Fruit fly (Drosophila melanogaster) whole organism, embryonic: Measurements from ENCODE around the gene Sfxn2.

ENCODE experiments used
- Atf3 ChIP-seq: fragments of 200-800 bp; sonication (Bioruptor generic); optimal IDR thresholded peaks from 3 replicates; lab custom pipeline; 2016; ENCODE audit warnings: missing biosample characterization, missing genetic modification characterization
- CG10267 ChIP-seq: fragments of 200-800 bp; sonication (Bioruptor generic); optimal IDR thresholded peaks from 2 replicates; lab custom pipeline; 2018; ENCODE audit warnings: missing biosample characterization, mild to moderate bottlenecking, missing genetic modification characterization, moderate library complexity
- CG10959 ChIP-seq: fragments of 200-800 bp; sonication (Bioruptor generic); IDR thresholded peaks from 2 replicates; pipeline ENCODE4 v1.3.6; 2022; ENCODE audit warnings: missing biosample characterization, missing genetic modification characterization
- CG12219 ChIP-seq: fragments of 200-800 bp; sonication (Bioruptor generic); optimal IDR thresholded peaks from 3 replicates; lab custom pipeline; 2018; ENCODE audit warnings: missing biosample characterization, mild to moderate bottlenecking, missing genetic modification characterization
- CG13894 ChIP-seq: fragments of 200-800 bp; sonication (Bioruptor generic); optimal IDR thresholded peaks from 3 replicates; lab custom pipeline; 2018; ENCODE audit warnings: missing biosample characterization, mild to moderate bottlenecking, missing genetic modification characterization, moderate library complexity
- CG16815 ChIP-seq: fragments of 200-800 bp; sonication (Bioruptor generic); optimal IDR thresholded peaks from 3 replicates; lab custom pipeline; 2017; ENCODE audit warnings: missing biosample characterization, mild to moderate bottlenecking, missing genetic modification characterization
- CG30403 ChIP-seq: fragments of 200-800 bp; sonication (Bioruptor generic); optimal IDR thresholded peaks from 3 replicates; lab custom pipeline; 2016; ENCODE audit warnings: missing biosample characterization, missing genetic modification characterization
- CG3163 ChIP-seq: fragments of 200-800 bp; sonication (Bioruptor generic); optimal IDR thresholded peaks from 3 replicates; lab custom pipeline; 2016; ENCODE audit warnings: missing biosample characterization, missing genetic modification characterization
- CG32767 ChIP-seq: fragments of 200-800 bp; sonication (Bioruptor generic); IDR thresholded peaks from 2 replicates; pipeline ENCODE4 v1.3.6; 2022; ENCODE audit warnings: missing biosample characterization, missing genetic modification characterization
- CG3838 ChIP-seq: fragments of 200-800 bp; sonication (Bioruptor generic); optimal IDR thresholded peaks from 3 replicates; lab custom pipeline; 2016; ENCODE audit warnings: missing biosample characterization, missing genetic modification characterization
- CG3847 ChIP-seq: fragments of 200-800 bp; sonication (Bioruptor generic); IDR thresholded peaks from 2 replicates; pipeline ENCODE4 v1.3.6; 2022; ENCODE audit warnings: missing biosample characterization, missing genetic modification characterization
- CG5180 ChIP-seq: fragments of 200-800 bp; sonication (Bioruptor generic); optimal IDR thresholded peaks from 3 replicates; lab custom pipeline; 2017; ENCODE audit warnings: missing biosample characterization, missing genetic modification characterization, mild to moderate bottlenecking, moderate library complexity, missing genetic modification reagents
- CG8944 ChIP-seq: fragments of 200-800 bp; sonication (Bioruptor generic); optimal IDR thresholded peaks from 3 replicates; lab custom pipeline; 2016; ENCODE audit warnings: missing biosample characterization, missing genetic modification characterization
- CG9797 ChIP-seq: fragments of 200-800 bp; sonication (Bioruptor generic); optimal IDR thresholded peaks from 3 replicates; lab custom pipeline; 2018; ENCODE audit warnings: missing biosample characterization, mild to moderate bottlenecking, missing genetic modification characterization
- CG9817 ChIP-seq: fragments of 200-800 bp; sonication (Bioruptor generic); optimal IDR thresholded peaks from 2 replicates; lab custom pipeline; 2018; ENCODE audit warnings: missing biosample characterization, mild to moderate bottlenecking, missing genetic modification characterization, moderate library complexity
- E2f2 ChIP-seq: fragments of 200-800 bp; sonication (Bioruptor generic); IDR thresholded peaks from 2 replicates; pipeline ENCODE4 v1.3.6; 2022; ENCODE audit warnings: missing biosample characterization, missing genetic modification characterization
- Hey ChIP-seq: fragments of 200-800 bp; sonication (Bioruptor generic); optimal IDR thresholded peaks from 3 replicates; lab custom pipeline; 2018; ENCODE audit warnings: missing biosample characterization, mild to moderate bottlenecking, missing genetic modification characterization
- Hr3 ChIP-seq: fragments of 200-800 bp; sonication (Bioruptor generic); optimal IDR thresholded peaks from 3 replicates; lab custom pipeline; 2016; ENCODE audit warnings: missing biosample characterization, missing genetic modification characterization
- Hr51 ChIP-seq, 2 experiments: fragments of 200-800 bp; sonication (Bioruptor generic); optimal IDR thresholded peaks; 2 replicates in 1 of 2; 3 replicates in 1 of 2; lab custom pipeline; 2016 to 2018; ENCODE audit warnings: missing biosample characterization in 2 of 2, missing genetic modification characterization in 2 of 2, mild to moderate bottlenecking in 1 of 2, moderate library complexity in 1 of 2
- Hr78 ChIP-seq, 2 experiments: fragments of 200-800 bp in 1 of 2; fragments of >200 bp in 1 of 2; sonication (Bioruptor generic) in 1 of 2; optimal IDR thresholded peaks; 2 replicates each; lab custom pipeline; 2017 to 2019; ENCODE audit warnings: missing biosample characterization in 2 of 2, missing genetic modification characterization in 2 of 2, mild to moderate bottlenecking in 1 of 2, moderate library complexity in 1 of 2
- Lim3 ChIP-seq: fragments of 200-800 bp; sonication (Bioruptor generic); IDR thresholded peaks from 2 replicates; pipeline ENCODE4 v1.3.6; 2022; ENCODE audit warnings: missing biosample characterization, missing genetic modification characterization
- NfI ChIP-seq: fragments of 200-800 bp; sonication (Bioruptor generic); optimal IDR thresholded peaks from 3 replicates; lab custom pipeline; 2018; ENCODE audit warnings: missing biosample characterization, mild to moderate bottlenecking, missing genetic modification characterization, moderate library complexity
- Xrp1 ChIP-seq: fragments of 200-800 bp; sonication (Bioruptor generic); IDR thresholded peaks from 2 replicates; pipeline ENCODE4 v1.3.6; 2022; ENCODE audit warnings: missing biosample characterization, missing genetic modification characterization
- aop ChIP-seq: fragments of 200-800 bp; sonication (Bioruptor generic); IDR thresholded peaks from 2 replicates; pipeline ENCODE4 v1.3.6; 2022; ENCODE audit warnings: missing biosample characterization, missing genetic modification characterization
- da ChIP-seq: fragments of 200-800 bp; sonication (Bioruptor generic); optimal IDR thresholded peaks from 2 replicates; lab custom pipeline; 2016; ENCODE audit warnings: missing biosample characterization, missing genetic modification characterization
- dimm ChIP-seq: fragments of 200-800 bp; sonication (Bioruptor generic); IDR thresholded peaks from 2 replicates; pipeline ENCODE4 v1.3.6; 2022; ENCODE audit warnings: missing biosample characterization, missing genetic modification characterization
- en ChIP-seq: fragments of 200-800 bp; sonication (Bioruptor generic); optimal IDR thresholded peaks from 2 replicates; lab custom pipeline; 2016; ENCODE audit warnings: missing biosample characterization, missing genetic modification characterization
- fd3F ChIP-seq: fragments of 200-800 bp; sonication (Bioruptor generic); optimal IDR thresholded peaks from 2 replicates; lab custom pipeline; 2018; ENCODE audit warnings: missing biosample characterization, mild to moderate bottlenecking, missing genetic modification characterization, moderate library complexity
- fd96Cb ChIP-seq: fragments of 200-800 bp; sonication (Bioruptor generic); optimal IDR thresholded peaks from 2 replicates; lab custom pipeline; 2018; ENCODE audit warnings: missing biosample characterization, mild to moderate bottlenecking, missing genetic modification characterization, moderate library complexity
- gce ChIP-seq: fragments of 200-800 bp; sonication (Bioruptor generic); IDR thresholded peaks from 3 replicates; pipeline ENCODE4 v1.3.6; 2022; ENCODE audit warnings: missing biosample characterization, missing genetic modification characterization
- gt ChIP-seq: fragments of 200-800 bp; sonication (Bioruptor generic); IDR thresholded peaks from 2 replicates; pipeline ENCODE4 v1.3.6; 2022; ENCODE audit warnings: missing biosample characterization, missing genetic modification characterization
- hth ChIP-seq: fragments of >200 bp; optimal IDR thresholded peaks from 2 replicates; lab custom pipeline; 2017; ENCODE audit warnings: inconsistent platforms
- insv ChIP-seq, 2 experiments: fragments of 200-800 bp; sonication (Bioruptor generic); optimal IDR thresholded peaks; 3 replicates each; lab custom pipeline; 2016 to 2018; ENCODE audit warnings: missing biosample characterization in 2 of 2, missing genetic modification characterization in 2 of 2
- klu ChIP-seq: fragments of 200-800 bp; sonication (Bioruptor generic); IDR thresholded peaks from 2 replicates; pipeline ENCODE4 v1.3.6; 2022; ENCODE audit warnings: missing biosample characterization, missing genetic modification characterization
- lab ChIP-seq: fragments of 200-800 bp; sonication (Bioruptor generic); optimal IDR thresholded peaks from 3 replicates; lab custom pipeline; 2017; ENCODE audit warnings: missing biosample characterization, missing genetic modification characterization, mild to moderate bottlenecking, moderate library complexity, missing genetic modification reagents
- mam ChIP-seq: fragments of 200-800 bp; sonication (Bioruptor generic); optimal IDR thresholded peaks from 3 replicates; lab custom pipeline; 2016; ENCODE audit warnings: missing biosample characterization, missing genetic modification characterization
- nau ChIP-seq: fragments of 200-800 bp; sonication (Bioruptor generic); optimal IDR thresholded peaks from 3 replicates; lab custom pipeline; 2017; ENCODE audit warnings: missing biosample characterization, mild to moderate bottlenecking, missing genetic modification characterization, missing genetic modification reagents
- peb ChIP-seq: fragments of 200-800 bp; sonication (Bioruptor generic); IDR thresholded peaks from 2 replicates; pipeline ENCODE4 v1.3.6; 2022; ENCODE audit warnings: missing biosample characterization, missing genetic modification characterization
- pho ChIP-seq: fragments of 200-800 bp; sonication (Bioruptor generic); optimal IDR thresholded peaks from 2 replicates; lab custom pipeline; 2016; ENCODE audit warnings: missing biosample characterization, missing genetic modification characterization
- psq ChIP-seq: fragments of 200-800 bp; sonication (Bioruptor generic); optimal IDR thresholded peaks from 2 replicates; lab custom pipeline; 2017; ENCODE audit warnings: missing biosample characterization, missing genetic modification characterization
- pum ChIP-seq: fragments of 200-800 bp; sonication (Bioruptor generic); optimal IDR thresholded peaks from 2 replicates; lab custom pipeline; 2016; ENCODE audit warnings: missing biosample characterization, missing genetic modification characterization
- rib ChIP-seq: fragments of 200-800 bp; sonication (Bioruptor generic); IDR thresholded peaks from 2 replicates; pipeline ENCODE4 v1.3.6; 2022; ENCODE audit warnings: missing biosample characterization, missing genetic modification characterization
- sim ChIP-seq: fragments of 200-800 bp; sonication (Bioruptor generic); IDR thresholded peaks from 2 replicates; pipeline ENCODE4 v1.3.6; 2022; ENCODE audit warnings: missing biosample characterization, missing genetic modification characterization
- stwl ChIP-seq: fragments of 200-800 bp; sonication (Bioruptor generic); optimal IDR thresholded peaks from 3 replicates; lab custom pipeline; 2018; ENCODE audit warnings: missing biosample characterization, mild to moderate bottlenecking, missing genetic modification characterization, moderate library complexity
- wdn ChIP-seq: fragments of 200-800 bp; sonication (Bioruptor generic); IDR thresholded peaks from 2 replicates; pipeline ENCODE4 v1.3.6; 2022; ENCODE audit warnings: missing biosample characterization, missing genetic modification characterization
- zen ChIP-seq: fragments of 200-800 bp; sonication (Bioruptor generic); optimal IDR thresholded peaks from 3 replicates; lab custom pipeline; 2018; ENCODE audit warnings: missing biosample characterization, mild to moderate bottlenecking, missing genetic modification characterization, moderate library complexity

Gene Sfxn2

dm6 chr3L:19042501-19042900, 20.5 kb upstream of the Sfxn2 start (continued):
- TF ChIP-seq aop (GFP tag; lab: Robert Waterston, UW) (no peak), insv (GFP tag; optimal IDR thresholded peaks at IDR 0.05; lab: Kevin White, UChicago) (peak in 1 of 2 experiments; percentile 6), peb (peak; percentile 51; the same call in 1 of the 2 replicates), CG9817 (tag; lab: Kevin White, UChicago) (peak; percentile 32), NfI (GFP tag; lab: Kevin White, UChicago) (peak; percentile 60), dimm (GFP tag; lab: Robert Waterston, UW) (no peak), mam (GFP tag; lab: Kevin White, UChicago) (no peak), wdn (GFP tag; lab: Robert Waterston, UW) (no peak), da (GFP tag; lab: Kevin White, UChicago) (no peak), CG9797 (GFP tag; lab: Kevin White, UChicago) (no peak), pum (peak; percentile 48), CG3838 (no peak), Hr3 (GFP tag; lab: Kevin White, UChicago) (peak; percentile 81), CG5180 (peak; percentile 25), CG10267 (tag; lab: Kevin White, UChicago) (peak; percentile 90), CG13894 (no peak), sim (GFP tag; lab: Robert Waterston, UW) (peak; percentile 66; the same call in 1 of the 2 replicates), CG32767 (GFP tag; lab: Robert Waterston, UW) (peak; percentile 69; the same call in 1 of the 2 replicates), gt (GFP tag; lab: Robert Waterston, UW) (no peak; the same call in 1 of the 2 replicates), stwl (tag; lab: Kevin White, UChicago) (peak; percentile 54), rib (GFP tag; lab: Robert Waterston, UW) (no peak), Atf3 (peak; percentile 26), E2f2 (GFP tag; lab: Robert Waterston, UW) (peak; percentile 50), Hey (no peak), Lim3 (GFP tag; lab: Robert Waterston, UW) (no peak), zen (peak; percentile 96), CG3163 (GFP tag; lab: Kevin White, UChicago) (no peak), fd3F (GFP tag; lab: Kevin White, UChicago) (peak; percentile 46), lab (GFP tag; lab: Kevin White, UChicago) (peak; percentile 75), en (no peak), pho (GFP tag; lab: Kevin White, UChicago) (no peak), gce (GFP tag; lab: Robert Waterston, UW) (0 out of 3 replicates have a peak, but pooled peaks have one; percentile 56), hth (lab: Kevin White, UChicago) (no peak), CG10959 (peak; percentile 75; the same call in 1 of the 2 replicates), CG8944 (GFP tag; lab: Kevin White, UChicago) (no peak), klu (GFP tag; lab: Robert Waterston, UW) (peak; percentile 56), Hr51 (GFP tag; optimal IDR thresholded peaks at IDR 0.05; lab: Kevin White, UChicago) (peak; percentile 16 to 89), psq (GFP tag; lab: Kevin White, UChicago) (peak; percentile 26), fd96Cb (peak; percentile 92), Xrp1 (GFP tag; lab: Robert Waterston, UW) (peak; percentile 90), Hr78 (GFP tag; optimal IDR thresholded peaks at IDR 0.05; lab: Kevin White, UChicago) (peak in 1 of 2 experiments; percentile 79), CG3847 (GFP tag; lab: Robert Waterston, UW) (peak; percentile 43; the same call in 1 of the 2 replicates), CG30403 (GFP tag; lab: Kevin White, UChicago) (peak; percentile 86), CG16815 (GFP tag; lab: Kevin White, UChicago) (peak; percentile 83), nau (GFP tag; lab: Kevin White, UChicago) (peak; percentile 71), CG12219 (GFP tag; lab: Kevin White, UChicago) (peak; percentile 69)
- TF ChIP-seq, all 482 proteins: peak for 288
